Fruit fly (Drosophila melanogaster): ENCODE measurements around the gene Marf.

Marf gene

dm6 chrX:6339970-6340548 lies 25.7 kb upstream of the Marf start (continued):
- TF ChIP-seq CG6689 (GFP tag; IDR thresholded peaks at IDR 0.05), result peak; percentile 71
- TF ChIP-seq hth (optimal IDR thresholded peaks at IDR 0.05), result no peak
- TF ChIP-seq Taf1 (GFP tag; IDR thresholded peaks at IDR 0.05), result no peak
- no peak for TF ChIP-seq Opbp (GFP tag; IDR thresholded peaks at IDR 0.05; ENCODE audit: partially characterized antibody)
- peak; percentile 51 for TF ChIP-seq Dip3 (GFP tag; optimal IDR thresholded peaks at IDR 0.05)
- peak; percentile 68 for TF ChIP-seq CG7839 (tag; optimal IDR thresholded peaks at IDR 0.05)
- TF ChIP-seq phol (tag; optimal IDR thresholded peaks at IDR 0.05), result peak; percentile 57
- TF ChIP-seq nmo (GFP tag; optimal IDR thresholded peaks at IDR 0.05), result peak; percentile 60
- no peak for TF ChIP-seq lbe (GFP tag; optimal IDR thresholded peaks at IDR 0.05)
- no peak for TF ChIP-seq Vsx1 (GFP tag; optimal IDR thresholded peaks at IDR 0.05)
- peak; percentile 47; the same call in 1 of the 2 replicates for TF ChIP-seq CG14667 (GFP tag; IDR thresholded peaks at IDR 0.05)
- TF ChIP-seq al (GFP tag; IDR thresholded peaks at IDR 0.05), result peak; percentile 41; the same call in 1 of the 2 replicates
- peak; percentile 29 for TF ChIP-seq Fer1 (GFP tag; optimal IDR thresholded peaks at IDR 0.05)
- TF ChIP-seq Lpt (GFP tag; optimal IDR thresholded peaks at IDR 0.05), result no peak
- TF ChIP-seq CG2129 (GFP tag; IDR thresholded peaks at IDR 0.05; ENCODE audit: partially characterized antibody), result no peak
- TF ChIP-seq CG31441 (GFP tag; IDR thresholded peaks at IDR 0.05), result no peak
- peak in 1 of 2 experiments; percentile 54 for TF ChIP-seq Hr78 (GFP tag; optimal IDR thresholded peaks at IDR 0.05)
- peak; percentile 17 for TF ChIP-seq maf-S (GFP tag; optimal IDR thresholded peaks at IDR 0.05)
- no peak for TF ChIP-seq Mad (GFP tag; optimal IDR thresholded peaks at IDR 0.05)
- no peak for TF ChIP-seq Scr (GFP tag; IDR thresholded peaks at IDR 0.05; ENCODE audit: partially characterized antibody)
- TF ChIP-seq pum (GFP tag; optimal IDR thresholded peaks at IDR 0.05), result peak; percentile 4
- TF ChIP-seq ftz-f1 (GFP tag; optimal IDR thresholded peaks at IDR 0.05), result no peak
- TF ChIP-seq vnd (GFP tag; IDR thresholded peaks at IDR 0.05; ENCODE audit: partially characterized antibody), result no peak
- TF ChIP-seq CG18599 (GFP tag; optimal IDR thresholded peaks at IDR 0.05), result peak; percentile 47
- no peak for TF ChIP-seq pan (optimal IDR thresholded peaks at IDR 0.05)
- peak in 1 of 2 experiments; percentile 65 for TF ChIP-seq pan (GFP tag; optimal IDR thresholded peaks at IDR 0.05 in 1 of 2, IDR thresholded peaks at IDR 0.05 in 1 of 2)
- peak; percentile 34 for TF ChIP-seq pnt (GFP tag; optimal IDR thresholded peaks at IDR 0.05)
- peak; percentile 20 to 21 for TF ChIP-seq Trl (optimal IDR thresholded peaks at IDR 0.05)
- peak; percentile 11 for TF ChIP-seq Trl (GFP tag; optimal IDR thresholded peaks at IDR 0.05)
- peak; percentile 4 for TF ChIP-seq CG10267 (tag; optimal IDR thresholded peaks at IDR 0.05)
- peak; percentile 28; the same call in 2 of the 3 replicates for TF ChIP-seq croc (GFP tag; conservative IDR thresholded peaks at IDR 0.05)
- peak; percentile 49 for TF ChIP-seq Abd-B (GFP tag; optimal IDR thresholded peaks at IDR 0.05)
- TF ChIP-seq Oli (tag; optimal IDR thresholded peaks at IDR 0.05), result peak; percentile 30
- no peak for TF ChIP-seq Lim3 (GFP tag; IDR thresholded peaks at IDR 0.05)
- peak; percentile 50 for TF ChIP-seq CG10979 (tag; optimal IDR thresholded peaks at IDR 0.05)
- no peak for TF ChIP-seq CG30020 (tag; optimal IDR thresholded peaks at IDR 0.05)
- no peak for TF ChIP-seq GATAe (GFP tag; conservative IDR thresholded peaks at IDR 0.05)
- TF ChIP-seq Gsc (GFP tag; IDR thresholded peaks at IDR 0.05), result 0 out of 2 replicates have a peak, but pooled peaks have one; percentile 18
- no peak for TF ChIP-seq CG4282 (GFP tag; optimal IDR thresholded peaks at IDR 0.05)
- peak; percentile 71 for TF ChIP-seq Drgx (GFP tag; IDR thresholded peaks at IDR 0.05)
- peak; percentile 77 for TF ChIP-seq slbo (GFP tag; IDR thresholded peaks at IDR 0.05)
- TF ChIP-seq knrl (GFP tag; IDR thresholded peaks at IDR 0.05; ENCODE audit: partially characterized antibody), result no peak
- TF ChIP-seq gfzf (GFP tag; optimal IDR thresholded peaks at IDR 0.05), result no peak
- TF ChIP-seq CG42726 (GFP tag; IDR thresholded peaks at IDR 0.05; ENCODE audit: partially characterized antibody), result no peak
- TF ChIP-seq sna (GFP tag; IDR thresholded peaks at IDR 0.05; ENCODE audit: partially characterized antibody), result no peak
- no peak for TF ChIP-seq Hey (tag; optimal IDR thresholded peaks at IDR 0.05)
- no peak for TF ChIP-seq CG8290 (GFP tag; optimal IDR thresholded peaks at IDR 0.05)
- peak in 1 of 2 experiments; percentile 70 for TF ChIP-seq CG8290 (tag; optimal IDR thresholded peaks at IDR 0.05)
- peak; percentile 28; the same call in 1 of the 2 replicates for TF ChIP-seq CG11085 (GFP tag; IDR thresholded peaks at IDR 0.05)
- TF ChIP-seq schlank (tag; optimal IDR thresholded peaks at IDR 0.05), result peak; percentile 19

All from whole organism, embryonic.